Fruit fly (Drosophila melanogaster) whole organism: ENCODE results near the gene Rcd7.

Experiments
- CG8478 ChIP-seq: fragments of >200 bp; optimal IDR thresholded peaks from 2 replicates; lab custom pipeline; 2018; ENCODE audit warnings: inconsistent platforms
- Dll ChIP-seq: fragments of >200 bp; optimal IDR thresholded peaks from 2 replicates; lab custom pipeline; 2017
- pan ChIP-seq: fragments of >200 bp; optimal IDR thresholded peaks from 2 replicates; lab custom pipeline; 2017
- usp ChIP-seq: fragments of >200 bp; optimal IDR thresholded peaks from 2 replicates; lab custom pipeline; 2017; ENCODE audit warnings: missing biosample characterization, missing genetic modification characterization, mixed read lengths

DNA sequence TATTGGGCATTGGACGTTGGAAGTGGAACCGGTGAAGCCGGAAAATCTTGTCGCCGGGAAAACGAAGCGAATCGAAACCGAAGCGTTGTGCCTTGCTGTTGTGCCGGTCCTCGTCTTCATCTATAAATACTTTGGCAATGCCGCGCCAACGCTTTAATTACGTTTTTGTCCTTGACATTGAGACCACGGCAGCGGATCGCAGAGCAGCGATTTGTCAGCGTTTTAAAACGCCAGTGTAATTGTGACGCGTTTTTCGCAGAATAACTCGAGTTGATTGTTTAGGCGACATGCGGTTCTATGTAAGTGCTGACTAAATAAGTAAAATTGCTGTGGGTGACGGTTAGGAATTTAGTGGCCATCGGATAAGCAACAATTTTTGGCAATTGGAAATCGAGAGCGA, 23.8 kb upstream of the Rcd7 start:
- no peak for TF ChIP-seq usp (GFP tag; lab: Kevin White, UChicago)
- TF ChIP-seq CG8478 (lab: Kevin White, UChicago) = no peak
- no peak for TF ChIP-seq Dll (lab: Kevin White, UChicago)
- TF ChIP-seq pan (lab: Kevin White, UChicago) = no peak
